Fruit fly (Drosophila melanogaster) whole organism, embryonic: ENCODE data around the gene CG17959.

Source experiments
- Atf6 ChIP-seq: fragments of 200-800 bp; sonication (Bioruptor generic); IDR thresholded peaks from 2 replicates; pipeline ENCODE4 v1.3.6; 2022; ENCODE audit warnings: missing biosample characterization, missing genetic modification characterization
- CG10209 ChIP-seq: fragments of 200-800 bp; sonication (Bioruptor generic); optimal IDR thresholded peaks from 3 replicates; lab custom pipeline; 2017; ENCODE audit warnings: missing biosample characterization, mild to moderate bottlenecking, missing genetic modification characterization, missing genetic modification reagents
- CG10274 ChIP-seq: fragments of 200-800 bp; sonication (Bioruptor generic); optimal IDR thresholded peaks from 3 replicates; lab custom pipeline; 2017; ENCODE audit warnings: missing biosample characterization, mild to moderate bottlenecking, missing genetic modification characterization
- CG12155 ChIP-seq: fragments of 200-800 bp; sonication (Bioruptor generic); optimal IDR thresholded peaks from 3 replicates; lab custom pipeline; 2016; ENCODE audit warnings: missing biosample characterization, missing genetic modification characterization
- CG13624 ChIP-seq: fragments of 200-800 bp; sonication (Bioruptor generic); optimal IDR thresholded peaks from 2 replicates; lab custom pipeline; 2016; ENCODE audit warnings: missing biosample characterization, missing genetic modification characterization
- CG16779 ChIP-seq: fragments of 200-800 bp; sonication (Bioruptor generic); IDR thresholded peaks from 2 replicates; pipeline ENCODE4 v1.3.6; 2022; ENCODE audit warnings: missing biosample characterization, missing genetic modification characterization
- CG33213 ChIP-seq: fragments of 200-800 bp; sonication (Bioruptor generic); optimal IDR thresholded peaks from 3 replicates; lab custom pipeline; 2016; ENCODE audit warnings: missing biosample characterization, missing genetic modification characterization
- CG33557 ChIP-seq: fragments of 200-800 bp; sonication (Bioruptor generic); optimal IDR thresholded peaks from 2 replicates; lab custom pipeline; 2019; ENCODE audit warnings: missing biosample characterization, mild to moderate bottlenecking, missing genetic modification characterization, moderate library complexity
- CG3995 ChIP-seq: fragments of 200-800 bp; sonication (Bioruptor generic); optimal IDR thresholded peaks from 3 replicates; lab custom pipeline; 2016; ENCODE audit warnings: missing biosample characterization, missing genetic modification characterization
- CG4328 ChIP-seq: fragments of 200-800 bp; sonication (Bioruptor generic); optimal IDR thresholded peaks from 3 replicates; lab custom pipeline; 2017; ENCODE audit warnings: missing biosample characterization, missing genetic modification reagents, missing genetic modification characterization
- CG4424 ChIP-seq: fragments of 200-800 bp; sonication (Bioruptor generic); optimal IDR thresholded peaks from 3 replicates; lab custom pipeline; 2016; ENCODE audit warnings: missing biosample characterization, missing genetic modification characterization
- CG6654 ChIP-seq: fragments of 200-800 bp; sonication (Bioruptor generic); optimal IDR thresholded peaks from 2 replicates; lab custom pipeline; 2017; ENCODE audit warnings: missing biosample characterization, mild to moderate bottlenecking, missing genetic modification characterization
- CG6683 ChIP-seq: fragments of 200-800 bp; sonication (Bioruptor generic); optimal IDR thresholded peaks from 2 replicates; lab custom pipeline; 2017; ENCODE audit warnings: missing biosample characterization, mild to moderate bottlenecking, missing genetic modification characterization, missing genetic modification reagents
- CG6854 ChIP-seq: fragments of 200-800 bp; sonication (Bioruptor generic); optimal IDR thresholded peaks from 3 replicates; lab custom pipeline; 2017; ENCODE audit warnings: missing biosample characterization, mild to moderate bottlenecking, missing genetic modification characterization
- CG7556 ChIP-seq: fragments of 200-800 bp; sonication (Bioruptor generic); optimal IDR thresholded peaks from 2 replicates; lab custom pipeline; 2017; ENCODE audit warnings: missing biosample characterization, mild to moderate bottlenecking, missing genetic modification characterization
- CG7987 ChIP-seq: fragments of 200-800 bp; sonication (Bioruptor generic); optimal IDR thresholded peaks from 2 replicates; lab custom pipeline; 2018; ENCODE audit warnings: missing biosample characterization, mild to moderate bottlenecking, missing genetic modification characterization, moderate library complexity
- CG8388 ChIP-seq: fragments of 200-800 bp; sonication (Bioruptor generic); optimal IDR thresholded peaks from 2 replicates; lab custom pipeline; 2019; ENCODE audit warnings: missing biosample characterization, mild to moderate bottlenecking, missing genetic modification characterization, moderate library complexity
- D19B ChIP-seq: fragments of 200-800 bp; sonication (Bioruptor generic); optimal IDR thresholded peaks from 2 replicates; lab custom pipeline; 2017; ENCODE audit warnings: missing biosample characterization, mild to moderate bottlenecking, missing genetic modification characterization
- Dbx ChIP-seq: fragments of 200-800 bp; sonication (Bioruptor generic); IDR thresholded peaks from 3 replicates; pipeline ENCODE4 v1.3.6; 2022; ENCODE audit warnings: missing biosample characterization, missing genetic modification characterization
- Dll ChIP-seq: fragments of 200-800 bp; sonication (Bioruptor generic); IDR thresholded peaks from 4 replicates; pipeline ENCODE4 v1.3.6; 2022; ENCODE audit warnings: missing biosample characterization, missing genetic modification characterization; ENCODE audit not compliant: partially characterized antibody
- Eip74EF ChIP-seq, 2 experiments: fragments of 200-800 bp in 1 of 2; fragments of >200 bp in 1 of 2; sonication (Bioruptor generic) in 1 of 2; optimal IDR thresholded peaks; 2 replicates each; lab custom pipeline; 2017 to 2019; ENCODE audit warnings: missing biosample characterization in 2 of 2, missing genetic modification characterization in 2 of 2, mild to moderate bottlenecking in 1 of 2, moderate library complexity in 1 of 2
- Ets65A ChIP-seq: fragments of 200-800 bp; sonication (Bioruptor generic); peaks from one replicate; lab custom pipeline; 2016; ENCODE audit warnings: missing biosample characterization, missing genetic modification characterization
- Ets97D ChIP-seq: fragments of 200-800 bp; sonication (Bioruptor generic); optimal IDR thresholded peaks from 3 replicates; lab custom pipeline; 2016; ENCODE audit warnings: missing biosample characterization, missing genetic modification characterization
- Hr51 ChIP-seq, 2 experiments: fragments of 200-800 bp; sonication (Bioruptor generic); optimal IDR thresholded peaks; 2 replicates in 1 of 2; 3 replicates in 1 of 2; lab custom pipeline; 2016 to 2018; ENCODE audit warnings: missing biosample characterization in 2 of 2, missing genetic modification characterization in 2 of 2, mild to moderate bottlenecking in 1 of 2, moderate library complexity in 1 of 2
- Hsf ChIP-seq: fragments of 200-800 bp; sonication (Bioruptor generic); optimal IDR thresholded peaks from 3 replicates; lab custom pipeline; 2016; ENCODE audit warnings: missing biosample characterization, missing genetic modification characterization
- Lpt ChIP-seq: fragments of >200 bp; optimal IDR thresholded peaks from 2 replicates; lab custom pipeline; 2018; ENCODE audit warnings: missing biosample characterization, missing genetic modification characterization
- Optix ChIP-seq: fragments of 200-800 bp; sonication (Bioruptor generic); IDR thresholded peaks from 3 replicates; pipeline ENCODE4 v1.3.6; 2022; ENCODE audit warnings: missing biosample characterization, missing genetic modification characterization
- Scr ChIP-seq: fragments of 200-800 bp; sonication (Bioruptor generic); IDR thresholded peaks from 2 replicates; pipeline ENCODE4 v1.3.6; 2022; ENCODE audit warnings: missing biosample characterization, missing genetic modification characterization; ENCODE audit not compliant: partially characterized antibody
- Vsx1 ChIP-seq: fragments of 200-800 bp; sonication (Bioruptor generic); optimal IDR thresholded peaks from 2 replicates; lab custom pipeline; 2017; ENCODE audit warnings: missing biosample characterization, mild to moderate bottlenecking, missing genetic modification characterization, missing genetic modification reagents
- Xbp1 ChIP-seq: fragments of 200-800 bp; sonication (Bioruptor generic); optimal IDR thresholded peaks from 3 replicates; lab custom pipeline; 2016; ENCODE audit warnings: missing biosample characterization, mild to moderate bottlenecking, missing genetic modification characterization
- abd-A ChIP-seq: fragments of 200-800 bp; sonication (Bioruptor generic); optimal IDR thresholded peaks from 3 replicates; lab custom pipeline; 2019; ENCODE audit warnings: missing biosample characterization, mild to moderate bottlenecking, missing genetic modification characterization, moderate library complexity
- ap ChIP-seq: fragments of 200-800 bp; sonication (Bioruptor generic); IDR thresholded peaks from 2 replicates; pipeline ENCODE4 v1.3.6; 2022; ENCODE audit warnings: missing biosample characterization, missing genetic modification characterization
- ara ChIP-seq: fragments of 200-800 bp; sonication (Bioruptor generic); IDR thresholded peaks from 2 replicates; pipeline ENCODE4 v1.3.6; 2022; ENCODE audit warnings: missing biosample characterization, missing genetic modification characterization
- az2 ChIP-seq: fragments of 200-800 bp; sonication (Bioruptor generic); optimal IDR thresholded peaks from 3 replicates; lab custom pipeline; 2016; ENCODE audit warnings: missing biosample characterization, missing genetic modification characterization
- chm ChIP-seq: fragments of 200-800 bp; sonication (Bioruptor generic); IDR thresholded peaks from 2 replicates; pipeline ENCODE4 v1.3.6; 2022; ENCODE audit warnings: missing biosample characterization, missing genetic modification characterization
- crc ChIP-seq: fragments of 200-800 bp; sonication (Bioruptor generic); optimal IDR thresholded peaks from 2 replicates; lab custom pipeline; 2016; ENCODE audit warnings: missing biosample characterization, missing genetic modification characterization
- cwo ChIP-seq: fragments of 200-800 bp; sonication (Bioruptor generic); optimal IDR thresholded peaks from 3 replicates; lab custom pipeline; 2017; ENCODE audit warnings: missing biosample characterization, missing genetic modification characterization, mild to moderate bottlenecking, moderate library complexity, missing genetic modification reagents
- insv ChIP-seq, 2 experiments: fragments of 200-800 bp; sonication (Bioruptor generic); optimal IDR thresholded peaks; 3 replicates each; lab custom pipeline; 2016 to 2018; ENCODE audit warnings: missing biosample characterization in 2 of 2, missing genetic modification characterization in 2 of 2
- inv ChIP-seq: fragments of 200-800 bp; sonication (Bioruptor generic); IDR thresholded peaks from 2 replicates; pipeline ENCODE4 v1.3.6; 2022; ENCODE audit warnings: missing biosample characterization, missing genetic modification characterization; ENCODE audit not compliant: partially characterized antibody
- jumu ChIP-seq: fragments of 200-800 bp; sonication (Bioruptor generic); optimal IDR thresholded peaks from 3 replicates; lab custom pipeline; 2016; ENCODE audit warnings: missing biosample characterization, missing genetic modification characterization
- klu ChIP-seq: fragments of 200-800 bp; sonication (Bioruptor generic); IDR thresholded peaks from 2 replicates; pipeline ENCODE4 v1.3.6; 2022; ENCODE audit warnings: missing biosample characterization, missing genetic modification characterization
- onecut ChIP-seq: fragments of 200-800 bp; sonication (Bioruptor generic); IDR thresholded peaks from 2 replicates; pipeline ENCODE4 v1.3.6; 2022; ENCODE audit warnings: missing biosample characterization, missing genetic modification characterization
- pho ChIP-seq: fragments of 200-800 bp; sonication (Bioruptor generic); optimal IDR thresholded peaks from 2 replicates; lab custom pipeline; 2016; ENCODE audit warnings: missing biosample characterization, missing genetic modification characterization
- seq ChIP-seq: fragments of 200-800 bp; sonication (Bioruptor generic); IDR thresholded peaks from 2 replicates; pipeline ENCODE4 v1.3.6; 2022; ENCODE audit warnings: missing biosample characterization, missing genetic modification characterization
- sima ChIP-seq: fragments of 200-800 bp; sonication (Bioruptor generic); optimal IDR thresholded peaks from 2 replicates; lab custom pipeline; 2016; ENCODE audit warnings: missing biosample characterization, missing genetic modification characterization
- so ChIP-seq: fragments of 200-800 bp; sonication (Bioruptor generic); IDR thresholded peaks from 3 replicates; pipeline ENCODE4 v1.3.6; 2022; ENCODE audit warnings: missing biosample characterization, missing genetic modification characterization
- sob ChIP-seq: fragments of 200-800 bp; sonication (Bioruptor generic); IDR thresholded peaks from 2 replicates; pipeline ENCODE4 v1.3.6; 2022; ENCODE audit warnings: missing biosample characterization, missing genetic modification characterization
- tin ChIP-seq: fragments of 200-800 bp; sonication (Bioruptor generic); optimal IDR thresholded peaks from 3 replicates; lab custom pipeline; 2016; ENCODE audit warnings: missing biosample characterization, missing genetic modification characterization
- trh ChIP-seq: fragments of 200-800 bp; sonication (Bioruptor generic); optimal IDR thresholded peaks from 2 replicates; lab custom pipeline; 2016; ENCODE audit warnings: missing biosample characterization, missing genetic modification characterization
- tx ChIP-seq: fragments of 200-800 bp; sonication (Bioruptor generic); optimal IDR thresholded peaks from 2 replicates; lab custom pipeline; 2016; ENCODE audit warnings: missing biosample characterization, missing genetic modification characterization

The CG17959 gene

dm6 chrX:2993098-2993773 is 46.3 kb downstream of the CG17959 start (continued):
- TF ChIP-seq Ets97D (GFP tag; lab: Kevin White, UChicago) (no peak), so (GFP tag; lab: Robert Waterston, UW) (no peak; the same call in 2 of the 3 replicates), crc (no peak), abd-A (tag; lab: Kevin White, UChicago) (peak; percentile 24), CG7987 (GFP tag; lab: Kevin White, UChicago) (no peak), Ets65A (GFP tag; lab: Kevin White, UChicago) (peak; percentile 89), inv (GFP tag; lab: Robert Waterston, UW) (no peak), Lpt (no peak), CG13624 (GFP tag; lab: Kevin White, UChicago) (peak; percentile 20), ara (no peak), CG6854 (no peak), insv (GFP tag; optimal IDR thresholded peaks at IDR 0.05; lab: Kevin White, UChicago) (no peak), Atf6 (GFP tag; lab: Robert Waterston, UW) (no peak), Hsf (GFP tag; lab: Kevin White, UChicago) (no peak), CG33213 (GFP tag; lab: Kevin White, UChicago) (no peak), Dbx (no peak), seq (GFP tag; lab: Robert Waterston, UW) (0 out of 2 replicates have a peak, but pooled peaks have one; percentile 12), Dll (GFP tag; lab: Robert Waterston, UW) (no peak), klu (GFP tag; lab: Robert Waterston, UW) (no peak), trh (GFP tag; lab: Kevin White, UChicago) (no peak), Eip74EF (GFP tag; optimal IDR thresholded peaks at IDR 0.05; lab: Kevin White, UChicago) (no peak), onecut (peak; percentile 4; the same call in 1 of the 2 replicates), sob (GFP tag; lab: Robert Waterston, UW) (no peak), CG3995 (no peak), CG33557 (GFP tag; lab: Kevin White, UChicago) (no peak), CG12155 (GFP tag; lab: Kevin White, UChicago) (no peak), tin (no peak), CG4328 (GFP tag; lab: Kevin White, UChicago) (no peak), CG7556 (GFP tag; lab: Kevin White, UChicago) (peak; percentile 17), Vsx1 (GFP tag; lab: Kevin White, UChicago) (no peak), Hr51 (GFP tag; optimal IDR thresholded peaks at IDR 0.05; lab: Kevin White, UChicago) (peak in 1 of 2 experiments; percentile 72), sima (GFP tag; lab: Kevin White, UChicago) (no peak), cwo (GFP tag; lab: Kevin White, UChicago) (peak; percentile 3), CG16779 (GFP tag; lab: Robert Waterston, UW) (no peak), D19B (GFP tag; lab: Kevin White, UChicago) (no peak), Scr (GFP tag; lab: Robert Waterston, UW) (no peak), CG10209 (GFP tag; lab: Kevin White, UChicago) (peak; percentile 28), Optix (no peak), ap (GFP tag; lab: Robert Waterston, UW) (no peak), CG6683 (GFP tag; lab: Kevin White, UChicago) (no peak), jumu (GFP tag; lab: Kevin White, UChicago) (no peak), pho (no peak), CG8388 (no peak), CG4424 (GFP tag; lab: Kevin White, UChicago) (no peak), tx (GFP tag; lab: Kevin White, UChicago) (no peak), az2 (no peak), Xbp1 (GFP tag; lab: Kevin White, UChicago) (peak; percentile 23), chm (GFP tag; lab: Robert Waterston, UW) (no peak), CG10274 (no peak), CG6654 (GFP tag; lab: Kevin White, UChicago) (no peak)
